Fruit fly (Drosophila melanogaster): ENCODE data around the gene CG14424.

Gene CG14424

DNA sequence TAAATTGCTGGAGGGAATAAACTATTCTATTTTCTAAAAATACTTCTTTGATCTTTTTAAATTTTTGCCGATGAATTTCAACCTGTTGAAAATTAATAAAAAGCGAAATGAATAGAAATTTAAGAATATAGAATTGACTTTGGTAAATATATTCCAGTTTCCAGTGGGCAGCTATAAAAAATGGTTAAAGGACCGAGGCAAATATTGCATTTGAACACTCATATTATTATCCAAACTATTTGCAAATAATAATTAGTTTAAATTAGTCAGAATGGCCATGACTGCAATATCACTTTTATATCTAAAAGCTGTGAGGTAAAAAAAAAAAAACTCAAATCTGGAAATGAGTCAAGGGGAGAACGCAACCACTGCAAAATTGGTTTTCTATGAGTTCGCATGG is 7.8 kb upstream of the CG14424 start, which contains the start of gene CG3592:
CG3592 (plus strand) TSS at position 301 of the 400 bp plus-strand sequence.
- no peak for TF ChIP-seq CTCF (optimal IDR thresholded peaks at IDR 0.05)
- no peak for TF ChIP-seq CG8478 (optimal IDR thresholded peaks at IDR 0.05)

DNA sequence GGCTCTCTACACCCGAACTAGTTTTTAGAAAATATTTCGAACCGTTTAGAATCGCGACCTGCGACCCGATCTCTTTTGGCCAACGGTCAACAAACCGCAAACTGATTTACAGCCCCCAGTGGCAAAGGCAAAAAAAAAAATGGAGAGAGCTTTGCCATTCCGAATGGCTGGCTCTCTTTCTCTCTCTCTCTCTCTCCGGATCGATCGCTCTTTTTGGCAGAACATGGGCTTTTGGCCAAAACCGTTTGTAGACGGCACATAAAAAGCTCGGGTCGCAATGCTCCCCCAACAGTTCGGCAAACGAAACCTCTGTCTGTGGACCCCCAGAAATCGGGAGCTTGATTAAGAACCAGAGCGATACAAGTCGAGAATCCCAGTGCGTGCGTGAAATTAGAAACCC is 2.4 kb upstream of the CG14424 start, which contains the start of gene CG32793:
CG32793 (plus strand) TSS at position 301 of the 400 bp plus-strand sequence.
- no peak for TF ChIP-seq CTCF (optimal IDR thresholded peaks at IDR 0.05)
- TF ChIP-seq CG8478 (optimal IDR thresholded peaks at IDR 0.05), result no peak

dm6 chrX:2919742-2920141 is 7.3 kb downstream of the CG14424 start, which contains the start of gene CG3588:
Gene CG3588, plus strand, starts transcription at chrX:2919770.
- no peak for TF ChIP-seq CG8478 (optimal IDR thresholded peaks at IDR 0.05)
- TF ChIP-seq CTCF (optimal IDR thresholded peaks at IDR 0.05), result no peak

- no peak for TF ChIP-seq CTCF (optimal IDR thresholded peaks at IDR 0.05)
- TF ChIP-seq CG8478 (optimal IDR thresholded peaks at IDR 0.05), result no peak
Observed at dm6 chrX:2918551-2918950, 8.5 kb downstream of the CG14424 start.

DNA sequence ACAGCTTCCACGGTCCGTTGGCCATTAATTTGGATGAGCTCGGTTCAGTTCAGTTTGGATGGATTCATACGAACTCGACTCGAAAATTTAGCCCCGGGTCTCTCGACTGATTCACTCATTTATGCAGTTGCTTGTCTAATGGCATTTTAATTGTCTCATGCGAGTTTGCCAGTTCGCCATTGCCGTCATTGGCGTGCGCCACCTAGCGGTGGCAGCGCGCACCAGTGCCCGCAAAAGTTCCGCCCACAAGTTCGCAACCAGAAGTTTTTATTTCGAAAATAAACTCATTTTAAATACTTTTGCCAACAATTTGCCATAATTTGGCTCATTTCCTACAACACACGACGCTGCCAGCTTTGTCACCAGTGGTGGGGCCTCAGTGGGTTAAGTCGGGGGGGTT is 11.9 kb downstream of the CG14424 start:
- no peak for TF ChIP-seq CG8478 (optimal IDR thresholded peaks at IDR 0.05)
- peak; percentile 51 to 58 for TF ChIP-seq CTCF (optimal IDR thresholded peaks at IDR 0.05)

DNA sequence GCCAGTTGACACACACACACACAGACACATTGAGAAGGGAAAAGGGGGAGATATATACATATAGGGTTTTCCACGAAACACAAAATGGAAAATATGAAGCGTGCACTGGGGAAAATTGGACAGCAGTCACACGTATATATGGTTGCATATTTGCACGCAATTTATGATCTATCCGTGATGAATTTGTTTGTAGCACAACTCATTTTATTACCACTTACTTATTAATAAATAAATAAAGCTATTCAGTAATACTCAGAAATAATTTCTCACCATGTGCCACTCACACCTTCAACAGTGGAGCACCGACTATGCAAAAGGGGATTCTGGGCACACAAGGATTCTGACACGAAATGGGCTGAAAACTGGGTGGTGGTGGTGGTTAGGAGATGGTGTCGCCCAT is 13.0 kb downstream of the CG14424 start:
- TF ChIP-seq CG8478 (optimal IDR thresholded peaks at IDR 0.05) (no peak), CTCF (optimal IDR thresholded peaks at IDR 0.05) (no peak)

- TF ChIP-seq CTCF (optimal IDR thresholded peaks at IDR 0.05), result no peak
- no peak for TF ChIP-seq CG8478 (optimal IDR thresholded peaks at IDR 0.05)
Observed at dm6 chrX:2912581-2912980, 14.5 kb downstream of the CG14424 start.

DNA sequence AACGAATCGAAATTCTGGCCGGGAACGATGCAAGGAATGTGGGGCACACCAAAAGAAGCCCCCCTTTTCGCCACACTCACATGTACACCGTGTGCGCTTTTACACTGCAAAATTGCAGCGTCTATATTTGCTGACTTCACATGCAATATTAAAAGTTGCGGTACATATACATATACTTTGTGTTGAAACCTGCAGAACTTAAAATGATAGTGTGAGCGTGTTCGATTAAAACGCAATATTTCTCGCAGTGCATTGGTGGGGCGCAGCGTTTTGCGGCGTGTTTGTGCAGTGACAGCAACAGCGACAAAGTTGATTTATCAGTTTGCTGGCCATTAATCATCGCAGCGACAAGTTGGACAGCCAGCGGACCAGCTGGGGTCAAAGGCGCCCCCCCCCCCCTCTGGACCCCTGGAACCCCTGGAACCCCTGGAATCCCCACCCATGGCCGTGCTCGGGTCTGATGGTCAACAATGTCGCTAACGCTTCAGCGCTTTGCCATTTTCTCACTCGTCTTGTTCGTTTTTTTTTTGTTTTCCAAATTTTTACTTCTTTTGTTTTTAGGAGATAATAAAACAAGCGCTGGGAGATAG is 19.9 kb downstream of the CG14424 start:
- TF ChIP-seq CG8478 (optimal IDR thresholded peaks at IDR 0.05) (no peak), CTCF (optimal IDR thresholded peaks at IDR 0.05) (no peak)

DNA sequence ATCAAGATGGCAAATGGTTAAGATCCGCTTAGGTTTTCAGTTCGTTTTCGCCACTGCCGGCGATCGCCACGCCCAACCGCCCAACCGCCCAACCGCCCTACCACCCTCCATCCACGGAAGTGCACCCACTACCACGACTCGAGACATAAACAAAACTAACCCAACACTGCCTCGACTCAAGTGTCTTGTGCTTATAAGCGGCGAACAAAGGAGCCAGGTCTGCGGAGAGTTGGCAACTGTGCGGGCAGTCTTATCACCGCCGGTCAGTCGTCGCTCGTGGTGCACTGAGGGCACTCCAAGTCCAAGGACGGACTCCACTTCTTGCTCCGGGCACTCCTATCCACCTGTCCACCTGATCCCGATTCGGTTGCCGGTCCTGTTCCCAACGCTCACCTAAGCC is 36.6 kb downstream of the CG14424 start, which contains the start of gene CG3526:
CG3526 (plus strand) TSS at position 301 of the 400 bp plus-strand sequence.
- TF ChIP-seq CG8478 (optimal IDR thresholded peaks at IDR 0.05), result no peak
- TF ChIP-seq CTCF (optimal IDR thresholded peaks at IDR 0.05), result no peak

DNA sequence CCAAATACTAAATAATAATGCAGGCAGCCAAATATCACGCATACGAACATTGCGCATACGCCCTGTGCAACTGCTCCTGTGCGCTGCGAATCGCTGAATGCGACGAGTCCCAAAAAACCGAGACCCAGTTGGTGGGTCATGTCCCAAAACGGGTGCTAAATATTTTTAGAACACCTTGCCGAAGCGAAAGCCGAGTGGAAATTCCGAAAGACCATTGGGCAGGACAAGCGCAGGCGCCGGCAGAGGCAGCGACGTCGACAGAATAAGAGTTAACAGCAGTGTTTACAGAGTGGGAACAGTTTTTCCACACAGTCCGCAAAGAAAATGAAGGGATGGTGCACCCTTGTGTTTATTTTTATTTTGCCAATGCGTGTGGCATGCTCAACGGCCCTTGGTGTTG is 38.8 kb downstream of the CG14424 start:
- TF ChIP-seq CG8478 (optimal IDR thresholded peaks at IDR 0.05) (no peak), CTCF (optimal IDR thresholded peaks at IDR 0.05) (no peak)

DNA sequence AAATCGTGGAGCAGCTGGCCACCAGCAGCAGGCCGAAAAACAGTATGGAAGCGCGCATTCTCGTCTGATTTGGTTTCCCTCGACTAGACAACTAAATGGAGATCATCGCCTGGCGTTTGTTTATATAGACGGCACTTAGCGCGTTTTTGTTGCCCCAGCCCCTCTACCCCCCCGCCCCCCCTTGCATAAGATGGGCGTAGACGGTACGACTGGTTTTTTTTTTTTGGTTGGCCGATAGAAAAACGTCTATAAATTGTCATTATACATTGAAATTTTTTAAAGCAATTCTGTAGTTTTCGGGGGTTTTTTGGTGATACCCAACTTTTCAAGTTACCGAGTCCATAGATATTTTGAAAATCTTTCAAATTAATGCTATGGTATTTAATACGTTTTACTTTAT is 41.2 kb downstream of the CG14424 start, which contains the start of gene CG14419:
CG14419 (minus strand) TSS at position 101 of the 400 bp plus-strand sequence.
- TF ChIP-seq CG8478 (optimal IDR thresholded peaks at IDR 0.05), result no peak
- no peak for TF ChIP-seq CTCF (optimal IDR thresholded peaks at IDR 0.05)

DNA sequence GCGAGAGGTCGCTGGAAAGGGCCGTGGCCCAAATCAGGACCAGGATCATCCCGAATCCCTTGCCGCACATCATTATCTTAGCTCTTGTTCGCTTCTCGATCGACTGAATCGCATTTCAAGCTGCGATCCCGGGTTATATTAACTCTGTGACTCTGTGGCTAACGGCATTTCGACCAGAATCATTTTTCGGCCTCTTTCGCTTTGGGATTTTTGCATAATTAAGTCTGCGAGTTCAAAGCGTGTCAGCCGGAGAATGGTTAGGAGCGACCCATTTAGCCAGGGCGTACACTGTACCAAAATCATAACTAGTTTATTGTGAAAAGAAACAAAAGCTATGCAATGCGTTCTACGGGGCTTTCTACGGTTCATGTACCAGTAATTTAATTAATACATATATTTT is 43.5 kb downstream of the CG14424 start, which contains the start of gene CG14418:
CG14418 (minus strand) TSS at position 101 of the 400 bp plus-strand sequence.
- no peak for TF ChIP-seq CTCF (optimal IDR thresholded peaks at IDR 0.05)
- no peak for TF ChIP-seq CG8478 (optimal IDR thresholded peaks at IDR 0.05)

- no peak for TF ChIP-seq CTCF (optimal IDR thresholded peaks at IDR 0.05)
- TF ChIP-seq CG8478 (optimal IDR thresholded peaks at IDR 0.05), result no peak
Observed at dm6 chrX:2882516-2882915, 44.5 kb downstream of the CG14424 start.

DNA sequence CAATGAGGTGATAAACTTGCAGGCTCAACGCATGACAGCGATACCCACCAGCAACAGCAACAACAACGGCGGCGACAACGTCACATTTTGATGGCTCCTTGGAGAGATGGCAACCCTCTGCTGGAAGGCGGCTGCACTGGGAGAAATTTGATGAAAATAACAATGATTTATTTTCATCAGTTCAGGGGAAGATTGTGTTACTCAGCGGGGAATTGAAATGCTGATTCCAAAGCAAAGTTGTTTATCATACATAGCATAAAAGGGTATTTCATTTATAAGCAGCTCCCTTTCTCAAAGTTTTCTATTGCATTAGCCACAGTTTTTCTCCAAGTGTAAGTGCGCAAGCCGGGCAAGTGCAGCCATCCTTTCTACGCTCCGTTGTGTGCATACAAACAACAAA is 46.4 kb downstream of the CG14424 start:
- TF ChIP-seq CTCF (optimal IDR thresholded peaks at IDR 0.05) (no peak), CG8478 (optimal IDR thresholded peaks at IDR 0.05) (no peak)

DNA sequence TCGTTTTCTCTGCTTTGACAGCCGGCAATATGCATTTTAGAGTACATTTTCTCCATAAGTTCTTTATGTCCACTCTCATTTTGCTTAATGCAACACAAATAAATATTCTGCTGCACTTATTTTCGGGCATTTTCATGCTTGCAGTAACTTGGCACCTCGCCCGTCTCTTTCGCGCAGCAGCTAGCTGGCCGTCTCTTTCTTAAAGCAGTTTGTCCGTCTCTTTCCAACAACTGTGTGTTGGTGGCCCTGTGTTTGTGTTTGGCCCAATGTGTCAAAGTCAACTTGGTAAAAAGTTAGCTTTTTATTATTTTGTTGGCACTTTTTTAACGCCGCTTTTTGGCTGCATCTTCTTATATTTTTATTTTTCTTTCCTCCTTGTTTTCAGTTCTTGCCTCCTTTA is 50.0 kb downstream of the CG14424 start:
- TF ChIP-seq CG8478 (optimal IDR thresholded peaks at IDR 0.05) (no peak), CTCF (optimal IDR thresholded peaks at IDR 0.05) (no peak)

DNA sequence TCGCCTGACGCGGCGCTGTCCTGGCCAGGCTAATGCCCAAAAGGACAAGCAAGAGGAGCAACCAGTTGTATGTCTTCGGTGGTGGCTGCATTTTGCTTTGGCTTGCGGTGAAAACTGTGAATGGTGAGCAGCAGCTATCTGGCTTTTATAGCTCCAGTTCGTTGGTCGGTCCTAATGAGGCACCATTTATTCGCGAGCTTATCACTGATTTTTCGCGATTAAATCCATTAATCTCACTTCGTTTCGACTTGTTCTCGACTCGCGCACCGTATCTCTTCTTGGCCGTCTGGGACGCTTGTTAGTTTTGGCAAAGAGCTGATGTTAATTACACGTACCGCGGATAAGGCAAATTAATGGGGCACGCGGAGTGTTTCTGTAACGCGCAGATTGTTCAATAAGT is 50.6 kb downstream of the CG14424 start, which contains the start of gene CG14417:
CG14417 (minus strand) TSS at position 101 of the 400 bp plus-strand sequence.
- TF ChIP-seq CTCF (optimal IDR thresholded peaks at IDR 0.05), result no peak
- TF ChIP-seq CG8478 (optimal IDR thresholded peaks at IDR 0.05), result no peak

All from S2 (cell line).